Fruit fly (Drosophila melanogaster) whole organism, embryonic: ENCODE measurements around the gene CG9411.

Experiments used
- CG10209 ChIP-seq: fragments of 200-800 bp; sonication (Bioruptor generic); optimal IDR thresholded peaks from 3 replicates; lab custom pipeline; 2017; ENCODE audit warnings: missing biosample characterization, mild to moderate bottlenecking, missing genetic modification characterization, missing genetic modification reagents
- CG12219 ChIP-seq: fragments of 200-800 bp; sonication (Bioruptor generic); optimal IDR thresholded peaks from 3 replicates; lab custom pipeline; 2018; ENCODE audit warnings: missing biosample characterization, mild to moderate bottlenecking, missing genetic modification characterization
- CG12299 ChIP-seq: fragments of 200-800 bp; sonication (Bioruptor generic); optimal IDR thresholded peaks from 2 replicates; lab custom pipeline; 2018; ENCODE audit warnings: missing biosample characterization, mild to moderate bottlenecking, missing genetic modification characterization
- CG14014 ChIP-seq: fragments of 200-800 bp; sonication (Bioruptor generic); IDR thresholded peaks from 2 replicates; pipeline ENCODE4 v1.3.6; 2022; ENCODE audit warnings: missing biosample characterization, missing genetic modification characterization
- CG15479 ChIP-seq: fragments of 200-800 bp; sonication (Bioruptor generic); optimal IDR thresholded peaks from 3 replicates; lab custom pipeline; 2019; ENCODE audit warnings: missing biosample characterization, mild to moderate bottlenecking, missing genetic modification characterization, moderate library complexity
- CG16863 ChIP-seq: fragments of 200-800 bp; sonication (Bioruptor generic); optimal IDR thresholded peaks from 3 replicates; lab custom pipeline; 2016; ENCODE audit warnings: missing biosample characterization, missing genetic modification characterization
- CG17385 ChIP-seq: fragments of 200-800 bp; sonication (Bioruptor generic); optimal IDR thresholded peaks from 3 replicates; lab custom pipeline; 2018; ENCODE audit warnings: missing biosample characterization, mild to moderate bottlenecking, missing genetic modification characterization
- CG17568 ChIP-seq: fragments of 200-800 bp; sonication (Bioruptor generic); optimal IDR thresholded peaks from 2 replicates; lab custom pipeline; 2018; ENCODE audit warnings: missing biosample characterization, mild to moderate bottlenecking, missing genetic modification characterization, moderate library complexity
- CG18011 ChIP-seq: fragments of 200-800 bp; sonication (Bioruptor generic); optimal IDR thresholded peaks from 2 replicates; lab custom pipeline; 2017; ENCODE audit warnings: missing biosample characterization, missing genetic modification characterization, mild to moderate bottlenecking, moderate library complexity, missing genotype
- CG2678 ChIP-seq: fragments of 200-800 bp; sonication (Bioruptor generic); optimal IDR thresholded peaks from 3 replicates; lab custom pipeline; 2019; ENCODE audit warnings: missing biosample characterization, mild to moderate bottlenecking, missing genetic modification characterization, moderate library complexity
- CG32767 ChIP-seq: fragments of 200-800 bp; sonication (Bioruptor generic); IDR thresholded peaks from 2 replicates; pipeline ENCODE4 v1.3.6; 2022; ENCODE audit warnings: missing biosample characterization, missing genetic modification characterization
- CG4820 ChIP-seq: fragments of 200-800 bp; sonication (Bioruptor generic); optimal IDR thresholded peaks from 3 replicates; lab custom pipeline; 2016; ENCODE audit warnings: missing biosample characterization, missing genetic modification characterization
- CG6272 ChIP-seq: fragments of 200-800 bp; sonication (Bioruptor generic); IDR thresholded peaks from 2 replicates; pipeline ENCODE4 v1.3.6; 2022; ENCODE audit warnings: missing biosample characterization, missing genetic modification characterization
- CG8089 ChIP-seq: fragments of 200-800 bp; sonication (Bioruptor generic); optimal IDR thresholded peaks from 3 replicates; lab custom pipeline; 2016; ENCODE audit warnings: missing biosample characterization, missing genetic modification characterization
- CG8924 ChIP-seq: fragments of 200-800 bp; optimal IDR thresholded peaks from 3 replicates; lab custom pipeline; 2019; ENCODE audit warnings: missing biosample characterization, mild to moderate bottlenecking, missing genetic modification characterization, moderate library complexity
- CG9437 ChIP-seq: fragments of 200-800 bp; sonication (Bioruptor generic); optimal IDR thresholded peaks from 2 replicates; lab custom pipeline; 2018; ENCODE audit warnings: missing biosample characterization, mild to moderate bottlenecking, missing genetic modification characterization
- CkIIα-i1 ChIP-seq: fragments of 200-800 bp; sonication (Bioruptor generic); IDR thresholded peaks from 2 replicates; pipeline ENCODE4 v1.3.6; 2022; ENCODE audit warnings: missing biosample characterization, missing genetic modification characterization
- Gug ChIP-seq: fragments of 200-800 bp; sonication (Bioruptor generic); IDR thresholded peaks from 4 replicates; pipeline ENCODE4 v1.3.6; 2022; ENCODE audit warnings: missing biosample characterization, missing genetic modification characterization
- HLH3B ChIP-seq: fragments of 200-800 bp; sonication (Bioruptor generic); IDR thresholded peaks from 2 replicates; pipeline ENCODE4 v1.3.6; 2022; ENCODE audit warnings: missing biosample characterization, missing genetic modification characterization
- Hr51 ChIP-seq, 2 experiments: fragments of 200-800 bp; sonication (Bioruptor generic); optimal IDR thresholded peaks; 2 replicates in 1 of 2; 3 replicates in 1 of 2; lab custom pipeline; 2016 to 2018; ENCODE audit warnings: missing biosample characterization in 2 of 2, missing genetic modification characterization in 2 of 2, mild to moderate bottlenecking in 1 of 2, moderate library complexity in 1 of 2
- Hsf ChIP-seq: fragments of 200-800 bp; sonication (Bioruptor generic); optimal IDR thresholded peaks from 3 replicates; lab custom pipeline; 2016; ENCODE audit warnings: missing biosample characterization, missing genetic modification characterization
- Oaz ChIP-seq: fragments of 200-800 bp; sonication (Bioruptor generic); IDR thresholded peaks from 2 replicates; pipeline ENCODE4 v1.3.6; 2022; ENCODE audit warnings: missing biosample characterization, missing genetic modification characterization
- Rfx ChIP-seq: fragments of 200-800 bp; sonication (Bioruptor generic); IDR thresholded peaks from 2 replicates; pipeline ENCODE4 v1.3.6; 2022; ENCODE audit warnings: missing biosample characterization, missing genetic modification characterization
- Side ChIP-seq: fragments of 200-800 bp; sonication (Bioruptor generic); optimal IDR thresholded peaks from 2 replicates; lab custom pipeline; 2016; ENCODE audit warnings: missing biosample characterization, missing genetic modification characterization
- Sox102F ChIP-seq: fragments of 200-800 bp; sonication (Bioruptor generic); optimal IDR thresholded peaks from 2 replicates; lab custom pipeline; 2018; ENCODE audit warnings: missing biosample characterization, mild to moderate bottlenecking, missing genetic modification characterization, moderate library complexity
- Sry-δ ChIP-seq: fragments of 200-800 bp; sonication (Bioruptor generic); optimal IDR thresholded peaks from 2 replicates; lab custom pipeline; 2016; ENCODE audit warnings: missing biosample characterization, missing genetic modification characterization
- Stat92E ChIP-seq, 3 experiments: fragments of >200 bp in 2 of 3; fragments of 200-800 bp in 1 of 3; sonication (Bioruptor generic) in 1 of 3; optimal IDR thresholded peaks; 2 replicates each; lab custom pipeline; 2017 to 2019; ENCODE audit warnings: missing biosample characterization in 3 of 3, missing genetic modification characterization in 3 of 3, mild to moderate bottlenecking in 1 of 3, moderate library complexity in 1 of 3
- Xbp1 ChIP-seq: fragments of 200-800 bp; sonication (Bioruptor generic); optimal IDR thresholded peaks from 3 replicates; lab custom pipeline; 2016; ENCODE audit warnings: missing biosample characterization, mild to moderate bottlenecking, missing genetic modification characterization
- Xrp1 ChIP-seq: fragments of 200-800 bp; sonication (Bioruptor generic); IDR thresholded peaks from 2 replicates; pipeline ENCODE4 v1.3.6; 2022; ENCODE audit warnings: missing biosample characterization, missing genetic modification characterization
- bowl ChIP-seq: fragments of 200-800 bp; sonication (Bioruptor generic); IDR thresholded peaks from 2 replicates; pipeline ENCODE4 v1.3.6; 2022; ENCODE audit warnings: missing biosample characterization, missing genetic modification characterization
- ci ChIP-seq: fragments of 200-800 bp; sonication (Bioruptor generic); IDR thresholded peaks from 3 replicates; pipeline ENCODE4 v1.3.6; 2022; ENCODE audit warnings: missing biosample characterization, missing genetic modification characterization
- croc ChIP-seq: fragments of 200-800 bp; sonication (Bioruptor generic); conservative IDR thresholded peaks from 3 replicates; pipeline ENCODE4 v1.3.6; 2022; ENCODE audit warnings: missing biosample characterization, missing genetic modification characterization
- dati ChIP-seq: fragments of 200-800 bp; sonication (Bioruptor generic); IDR thresholded peaks from 2 replicates; pipeline ENCODE4 v1.3.6; 2022; ENCODE audit warnings: missing biosample characterization, missing genetic modification characterization
- dm ChIP-seq: fragments of 200-800 bp; sonication (Bioruptor generic); optimal IDR thresholded peaks from 3 replicates; lab custom pipeline; 2016; ENCODE audit warnings: missing biosample characterization, missing genetic modification characterization
- dpn ChIP-seq, 2 experiments: fragments of 200-800 bp; sonication (Bioruptor generic); optimal IDR thresholded peaks; 3 replicates each; lab custom pipeline; 2016; ENCODE audit warnings: missing biosample characterization in 2 of 2, missing genetic modification characterization in 2 of 2
- ems ChIP-seq: fragments of 200-800 bp; sonication (Bioruptor generic); optimal IDR thresholded peaks from 3 replicates; lab custom pipeline; 2016; ENCODE audit warnings: missing biosample characterization, missing genetic modification characterization
- esg ChIP-seq: fragments of 200-800 bp; sonication (Bioruptor generic); conservative IDR thresholded peaks from 2 replicates; pipeline ENCODE4 v1.3.6; 2022; ENCODE audit warnings: missing biosample characterization, missing genetic modification characterization
- gem ChIP-seq: fragments of 200-800 bp; sonication (Bioruptor generic); optimal IDR thresholded peaks from 2 replicates; lab custom pipeline; 2019; ENCODE audit warnings: missing biosample characterization, mild to moderate bottlenecking, missing genetic modification characterization, moderate library complexity
- her ChIP-seq: fragments of 200-800 bp; sonication (Bioruptor generic); optimal IDR thresholded peaks from 2 replicates; lab custom pipeline; 2016; ENCODE audit warnings: missing biosample characterization, missing genetic modification characterization
- jigr1 ChIP-seq: fragments of 200-800 bp; sonication (Bioruptor generic); IDR thresholded peaks from 3 replicates; pipeline ENCODE4 v1.3.6; 2022; ENCODE audit warnings: missing biosample characterization, missing genetic modification characterization
- ken ChIP-seq: fragments of 200-800 bp; sonication (Bioruptor generic); IDR thresholded peaks from 3 replicates; pipeline ENCODE4 v1.3.6; 2022; ENCODE audit warnings: missing biosample characterization, missing genetic modification characterization
- lab ChIP-seq: fragments of 200-800 bp; sonication (Bioruptor generic); optimal IDR thresholded peaks from 3 replicates; lab custom pipeline; 2017; ENCODE audit warnings: missing biosample characterization, missing genetic modification characterization, mild to moderate bottlenecking, moderate library complexity, missing genetic modification reagents
- lmd ChIP-seq: fragments of 200-800 bp; sonication (Bioruptor generic); IDR thresholded peaks from 2 replicates; pipeline ENCODE4 v1.3.6; 2022; ENCODE audit warnings: missing biosample characterization, missing genetic modification characterization
- pros ChIP-seq: fragments of 200-800 bp; sonication (Bioruptor generic); optimal IDR thresholded peaks from 3 replicates; lab custom pipeline; 2019; ENCODE audit warnings: missing biosample characterization, mild to moderate bottlenecking, missing genetic modification characterization, moderate library complexity
- seq ChIP-seq: fragments of 200-800 bp; sonication (Bioruptor generic); IDR thresholded peaks from 2 replicates; pipeline ENCODE4 v1.3.6; 2022; ENCODE audit warnings: missing biosample characterization, missing genetic modification characterization
- sob ChIP-seq: fragments of 200-800 bp; sonication (Bioruptor generic); IDR thresholded peaks from 2 replicates; pipeline ENCODE4 v1.3.6; 2022; ENCODE audit warnings: missing biosample characterization, missing genetic modification characterization
- trem ChIP-seq: fragments of 200-800 bp; optimal IDR thresholded peaks from 3 replicates; lab custom pipeline; 2019; ENCODE audit warnings: missing biosample characterization, mild to moderate bottlenecking, missing genetic modification characterization, moderate library complexity
- wdn ChIP-seq: fragments of 200-800 bp; sonication (Bioruptor generic); IDR thresholded peaks from 2 replicates; pipeline ENCODE4 v1.3.6; 2022; ENCODE audit warnings: missing biosample characterization, missing genetic modification characterization
- wor ChIP-seq: fragments of 200-800 bp; sonication (Bioruptor generic); IDR thresholded peaks from 2 replicates; pipeline ENCODE4 v1.3.6; 2022; ENCODE audit warnings: missing biosample characterization, missing genetic modification characterization

The CG9411 gene

DNA sequence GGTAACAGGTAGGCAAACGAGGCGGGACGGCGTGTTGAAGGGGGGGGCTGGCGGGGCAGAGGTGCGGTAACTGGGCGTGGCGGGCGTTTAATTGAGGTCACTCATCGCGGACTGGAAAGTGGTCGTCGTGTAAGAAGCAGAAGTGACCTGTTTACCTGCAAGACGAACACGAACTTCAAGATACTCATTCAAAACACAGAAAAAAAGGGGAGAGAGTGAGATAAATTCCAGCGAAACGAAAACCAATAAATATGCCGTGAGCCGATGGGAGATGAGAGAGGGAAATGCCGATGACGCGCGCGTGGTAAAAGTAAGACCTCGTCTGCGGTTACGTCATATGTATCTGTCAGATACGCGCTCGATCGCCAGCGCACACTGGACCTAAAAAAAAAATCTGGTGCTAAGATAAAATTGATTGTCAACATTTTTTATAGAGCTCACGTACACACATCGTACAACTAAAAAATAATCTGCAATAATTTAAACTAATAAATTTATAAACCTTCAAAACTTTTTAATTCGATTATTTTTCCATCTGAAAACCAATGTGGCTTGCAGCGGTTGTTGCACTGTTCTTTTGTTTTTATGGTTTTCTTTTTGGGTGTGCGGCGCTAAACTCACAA, 14.0 kb upstream of the CG9411 start (continued):
- TF ChIP-seq CG15479 (GFP tag; lab: Kevin White, UChicago): no peak
- 0 out of 2 replicates have a peak, but pooled peaks have one; percentile 11 for TF ChIP-seq Rfx
- TF ChIP-seq lmd (GFP tag; lab: Robert Waterston, UW): peak; percentile 46; the same call in 1 of the 2 replicates
- no peak for TF ChIP-seq CG18011 (GFP tag; lab: Kevin White, UChicago)
- peak; percentile 18 for TF ChIP-seq CG12299 (tag; lab: Kevin White, UChicago)
- TF ChIP-seq seq (GFP tag; lab: Robert Waterston, UW): peak; percentile 37; the same call in 1 of the 2 replicates
- no peak for TF ChIP-seq jigr1
- peak; percentile 25 for TF ChIP-seq ems
- TF ChIP-seq wdn: no peak
- no peak for TF ChIP-seq dm
- TF ChIP-seq Oaz (GFP tag; lab: Robert Waterston, UW): peak; percentile 24; the same call in 1 of the 2 replicates
- peak; percentile 91 for TF ChIP-seq ci
- TF ChIP-seq CkIIα-i1: no peak
- peak; percentile 37 for TF ChIP-seq CG16863 (GFP tag; lab: Kevin White, UChicago)
- TF ChIP-seq Hsf (GFP tag; lab: Kevin White, UChicago): peak; percentile 46
- TF ChIP-seq HLH3B (GFP tag; lab: Robert Waterston, UW): peak; percentile 84
- TF ChIP-seq pros: peak; percentile 23
- peak; percentile 73; the same call in 2 of the 3 replicates for TF ChIP-seq ken
- TF ChIP-seq esg (GFP tag; lab: Robert Waterston, UW): peak; percentile 51; the same call in 1 of the 2 replicates
- TF ChIP-seq Xbp1 (GFP tag; lab: Kevin White, UChicago): peak; percentile 45
- peak; percentile 41; the same call in 1 of the 2 replicates for TF ChIP-seq dati (GFP tag; lab: Robert Waterston, UW)
- TF ChIP-seq CG10209 (GFP tag; lab: Kevin White, UChicago): peak; percentile 25
- TF ChIP-seq CG4820 (GFP tag; lab: Kevin White, UChicago): peak; percentile 46
- peak; percentile 22 for TF ChIP-seq CG12219 (GFP tag; lab: Kevin White, UChicago)
- TF ChIP-seq gem: peak; percentile 84
- peak; percentile 70 for TF ChIP-seq CG2678 (tag; lab: Kevin White, UChicago)
- peak; percentile 58 for TF ChIP-seq lab
- TF ChIP-seq Stat92E (GFP tag; optimal IDR thresholded peaks at IDR 0.05; lab: Kevin White, UChicago): no peak
- peak; percentile 56; the same call in 2 of the 3 replicates for TF ChIP-seq croc
- TF ChIP-seq CG32767: peak; percentile 51; the same call in 1 of the 2 replicates
- TF ChIP-seq CG17385 (GFP tag; lab: Kevin White, UChicago): peak; percentile 63
- no peak for TF ChIP-seq Side (GFP tag; lab: Kevin White, UChicago)
- TF ChIP-seq CG8924 (tag; lab: Kevin White, UChicago): peak; percentile 58
- 0 out of 2 replicates have a peak, but pooled peaks have one; percentile 15 for TF ChIP-seq CG14014
- TF ChIP-seq Xrp1 (GFP tag; lab: Robert Waterston, UW): peak; percentile 82
- TF ChIP-seq bowl (GFP tag; lab: Robert Waterston, UW): peak; percentile 59; the same call in 1 of the 2 replicates
- TF ChIP-seq her (GFP tag; lab: Kevin White, UChicago): no peak
- peak; percentile 25; the same call in 1 of the 4 replicates for TF ChIP-seq Gug (GFP tag; lab: Robert Waterston, UW)
- peak; percentile 79 for TF ChIP-seq wor (GFP tag; lab: Robert Waterston, UW)
- TF ChIP-seq sob (GFP tag; lab: Robert Waterston, UW): peak; percentile 54; the same call in 1 of the 2 replicates
- peak; percentile 40 for TF ChIP-seq trem (tag; lab: Kevin White, UChicago)
- TF ChIP-seq Sox102F (GFP tag; lab: Kevin White, UChicago): peak; percentile 90
- TF ChIP-seq dpn (GFP tag; optimal IDR thresholded peaks at IDR 0.05; lab: Kevin White, UChicago): peak; percentile 6 to 47
- TF ChIP-seq CG9437 (GFP tag; lab: Kevin White, UChicago): peak; percentile 29
- TF ChIP-seq Hr51 (GFP tag; optimal IDR thresholded peaks at IDR 0.05; lab: Kevin White, UChicago): peak in 1 of 2 experiments; percentile 73
- TF ChIP-seq CG8089: no peak
- TF ChIP-seq CG6272 (GFP tag; lab: Robert Waterston, UW): peak; percentile 57; the same call in 1 of the 2 replicates
- peak; percentile 3 for TF ChIP-seq CG17568 (GFP tag; lab: Kevin White, UChicago)
- TF ChIP-seq Sry-δ (GFP tag; lab: Kevin White, UChicago): no peak
